Worm (Caenorhabditis elegans): ENCODE data around the gene kqt-1.

- TF ChIP-seq ama-1 (optimal IDR thresholded peaks at IDR 0.05) (no peak), ceh-13 (GFP tag; optimal IDR thresholded peaks at IDR 0.05) (no peak), flt-1 (GFP tag; IDR thresholded peaks at IDR 0.05) (no peak), ets-7 (tag; optimal IDR thresholded peaks at IDR 0.05) (no peak), aly-1 (tag; optimal IDR thresholded peaks at IDR 0.05) (no peak), ceh-36 (tag; optimal IDR thresholded peaks at IDR 0.05) (no peak), B0310.2 (tag; optimal IDR thresholded peaks at IDR 0.05) (no peak)
Observed at ce11 chrX:6641509-6641908, 22.7 kb downstream of the kqt-1 start.
